Worm (Caenorhabditis elegans) whole organism, L2 larva: ENCODE measurements around the gene C08E8.4.
A peak's percentile ranks its signal among the peaks of the same experiment; 100 is the strongest.

Source experiments
- C34F6.9 ChIP-seq: fragments of 150-350 bp; optimal IDR thresholded peaks from 2 replicates; lab custom pipeline; 2014; ENCODE audit warnings: missing biosample characterization, missing genetic modification characterization
- F13H6.1 ChIP-seq: sonication (generic microtip); optimal IDR thresholded peaks from 2 replicates; lab custom pipeline; 2016; ENCODE audit warnings: missing genetic modification characterization, missing compliant biosample characterization
- R02D3.7 ChIP-seq: fragments of 150-350 bp; optimal IDR thresholded peaks from 2 replicates; lab custom pipeline; 2014; ENCODE audit warnings: missing biosample characterization, missing genetic modification characterization
- Y55F3AM.14 ChIP-seq: fragments of 200-800 bp; sonication (Bioruptor generic); optimal IDR thresholded peaks from 2 replicates; lab custom pipeline; 2018; ENCODE audit warnings: mild to moderate bottlenecking, missing genetic modification characterization, missing compliant biosample characterization
- ZK546.5 ChIP-seq: sonication (generic microtip); optimal IDR thresholded peaks from 2 replicates; lab custom pipeline; 2017; ENCODE audit warnings: missing biosample characterization, missing genetic modification characterization
- alr-1 ChIP-seq: fragments of 150-350 bp; optimal IDR thresholded peaks from 2 replicates; lab custom pipeline; 2014; ENCODE audit warnings: missing biosample characterization, missing genetic modification characterization
- aly-2 ChIP-seq: fragments of 150-350 bp; optimal IDR thresholded peaks from 2 replicates; lab custom pipeline; 2014; ENCODE audit warnings: missing biosample characterization, missing genetic modification characterization
- ama-1 ChIP-seq: fragments of 150-350 bp; optimal IDR thresholded peaks from 2 replicates; lab custom pipeline; 2018; ENCODE audit warnings: inconsistent platforms
- ceh-82 ChIP-seq: fragments of 150-350 bp; optimal IDR thresholded peaks from 2 replicates; lab custom pipeline; 2014; ENCODE audit warnings: missing biosample characterization, missing genetic modification characterization
- crh-2 ChIP-seq: sonication (generic microtip); optimal IDR thresholded peaks from 2 replicates; lab custom pipeline; 2017; ENCODE audit warnings: missing biosample characterization, missing genetic modification characterization
- dmd-4 ChIP-seq: sonication (generic microtip); optimal IDR thresholded peaks from 2 replicates; lab custom pipeline; 2017; ENCODE audit warnings: missing biosample characterization, missing genetic modification characterization
- egl-27 ChIP-seq: sonication (generic microtip); optimal IDR thresholded peaks from 3 replicates; lab custom pipeline; 2017; ENCODE audit warnings: missing biosample characterization, missing genetic modification reagents, missing genetic modification characterization
- elt-1 ChIP-seq: fragments of 150-350 bp; optimal IDR thresholded peaks from 2 replicates; lab custom pipeline; 2014; ENCODE audit warnings: missing biosample characterization, missing genetic modification characterization
- elt-3 ChIP-seq: sonication (generic microtip); optimal IDR thresholded peaks from 2 replicates; lab custom pipeline; 2017; ENCODE audit warnings: missing biosample characterization, missing genetic modification characterization
- fos-1 ChIP-seq: fragments of 150-350 bp; optimal IDR thresholded peaks from 2 replicates; lab custom pipeline; 2014; ENCODE audit warnings: missing biosample characterization, missing genetic modification characterization
- gmeb-1 ChIP-seq: fragments of 150-350 bp; optimal IDR thresholded peaks from 2 replicates; lab custom pipeline; 2014; ENCODE audit warnings: missing biosample characterization, missing genetic modification characterization
- lin-11 ChIP-seq: fragments of 150-350 bp; sonication (generic microtip); optimal IDR thresholded peaks from 2 replicates; lab custom pipeline; 2014; ENCODE audit warnings: missing biosample characterization, missing genetic modification characterization, inconsistent platforms, mixed read lengths
- lin-13 ChIP-seq: fragments of 150-350 bp; optimal IDR thresholded peaks from 2 replicates; lab custom pipeline; 2014; ENCODE audit warnings: missing biosample characterization, missing genetic modification reagents, missing genetic modification characterization
- lin-39 ChIP-seq: fragments of 150-350 bp; optimal IDR thresholded peaks from 2 replicates; lab custom pipeline; 2014; ENCODE audit warnings: missing biosample characterization, missing genetic modification reagents, missing genetic modification characterization
- mab-5 ChIP-seq: fragments of 150-350 bp; optimal IDR thresholded peaks from 2 replicates; lab custom pipeline; 2014; ENCODE audit warnings: missing biosample characterization, missing genetic modification characterization
- mbf-1 ChIP-seq: sonication (generic microtip); optimal IDR thresholded peaks from 2 replicates; lab custom pipeline; 2017; ENCODE audit warnings: missing biosample characterization, missing genetic modification characterization
- mdl-1 ChIP-seq, 2 experiments: fragments of 150-350 bp in 1 of 2; sonication (generic microtip) in 1 of 2; optimal IDR thresholded peaks; 2 replicates each; lab custom pipeline; 2017; ENCODE audit warnings: missing biosample characterization in 2 of 2, missing genetic modification characterization in 2 of 2
- nhr-11 ChIP-seq: fragments of 150-350 bp; optimal IDR thresholded peaks from 2 replicates; lab custom pipeline; 2014; ENCODE audit warnings: missing biosample characterization, missing genetic modification characterization
- nhr-12 ChIP-seq: fragments of 150-350 bp; optimal IDR thresholded peaks from 2 replicates; lab custom pipeline; 2014; ENCODE audit warnings: missing biosample characterization, missing genetic modification characterization
- nhr-129 ChIP-seq: fragments of 150-350 bp; optimal IDR thresholded peaks from 2 replicates; lab custom pipeline; 2014; ENCODE audit warnings: missing biosample characterization, missing genetic modification characterization
- nhr-21 ChIP-seq: fragments of 150-350 bp; optimal IDR thresholded peaks from 2 replicates; lab custom pipeline; 2014; ENCODE audit warnings: missing biosample characterization, missing genetic modification characterization
- nhr-23 ChIP-seq: fragments of 150-350 bp; optimal IDR thresholded peaks from 2 replicates; lab custom pipeline; 2014; ENCODE audit warnings: missing biosample characterization, missing genetic modification reagents, missing genetic modification characterization
- nhr-237 ChIP-seq: fragments of 150-350 bp; optimal IDR thresholded peaks from 2 replicates; lab custom pipeline; 2014; ENCODE audit warnings: missing biosample characterization, missing genetic modification characterization
- nhr-25 ChIP-seq: fragments of 150-350 bp; sonication (generic microtip); optimal IDR thresholded peaks from 3 replicates; lab custom pipeline; 2014; ENCODE audit warnings: missing biosample characterization, missing genetic modification characterization
- nhr-6 ChIP-seq: fragments of 150-350 bp; optimal IDR thresholded peaks from 2 replicates; lab custom pipeline; 2014; ENCODE audit warnings: missing biosample characterization, missing genetic modification characterization
- nhr-77 ChIP-seq: fragments of 150-350 bp; optimal IDR thresholded peaks from 2 replicates; lab custom pipeline; 2014; ENCODE audit warnings: missing biosample characterization, missing genetic modification characterization
- peb-1 ChIP-seq: fragments of 150-350 bp; optimal IDR thresholded peaks from 2 replicates; lab custom pipeline; 2014; ENCODE audit warnings: missing biosample characterization, missing genetic modification characterization
- sem-4 ChIP-seq: fragments of 150-350 bp; optimal IDR thresholded peaks from 2 replicates; lab custom pipeline; 2014; ENCODE audit warnings: missing biosample characterization, missing genetic modification reagents, missing genetic modification characterization
- skn-1 ChIP-seq: sonication (generic microtip); optimal IDR thresholded peaks from 2 replicates; lab custom pipeline; 2017; ENCODE audit warnings: missing biosample characterization, missing genetic modification characterization
- sma-3 ChIP-seq: sonication (generic microtip); optimal IDR thresholded peaks from 2 replicates; lab custom pipeline; 2016; ENCODE audit warnings: missing genetic modification reagents, missing genetic modification characterization, missing compliant biosample characterization
- sma-9 ChIP-seq, 2 experiments: fragments of 150-350 bp in 1 of 2; sonication (generic microtip) in 1 of 2; optimal IDR thresholded peaks; 2 replicates each; lab custom pipeline; 2014 to 2016; ENCODE audit warnings: missing genetic modification characterization in 2 of 2, mild to moderate bottlenecking in 1 of 2, missing biosample characterization in 1 of 2, missing compliant biosample characterization in 1 of 2, missing genetic modification reagents in 1 of 2, moderate library complexity in 1 of 2
- snpc-4 ChIP-seq: fragments of 150-350 bp; optimal IDR thresholded peaks from 2 replicates; lab custom pipeline; 2014; ENCODE audit warnings: missing biosample characterization, missing genetic modification characterization
- unc-39 ChIP-seq: fragments of 150-350 bp; optimal IDR thresholded peaks from 2 replicates; lab custom pipeline; 2014; ENCODE audit warnings: missing biosample characterization, missing genetic modification characterization
- unc-55 ChIP-seq: fragments of 150-350 bp; sonication (generic microtip); optimal IDR thresholded peaks from 3 replicates; lab custom pipeline; 2014; ENCODE audit warnings: missing biosample characterization, missing genetic modification reagents, missing genetic modification characterization
- unc-62 ChIP-seq: fragments of 150-350 bp; optimal IDR thresholded peaks from 2 replicates; lab custom pipeline; 2014; ENCODE audit warnings: missing biosample characterization, missing genetic modification reagents, missing genetic modification characterization
- zag-1 ChIP-seq: fragments of 150-350 bp; optimal IDR thresholded peaks from 2 replicates; lab custom pipeline; 2014; ENCODE audit warnings: missing biosample characterization, missing genetic modification characterization
- ztf-1 ChIP-seq: fragments of 200-800 bp; sonication (Bioruptor generic); conservative IDR thresholded peaks from 2 replicates; pipeline ENCODE4 v1.3.6; 2022; ENCODE audit warnings: missing genetic modification characterization, missing compliant biosample characterization
- ztf-11 ChIP-seq: sonication (generic microtip); optimal IDR thresholded peaks from 2 replicates; lab custom pipeline; 2017; ENCODE audit warnings: missing biosample characterization, missing genetic modification characterization
- ztf-4 ChIP-seq: fragments of 150-350 bp; optimal IDR thresholded peaks from 2 replicates; lab custom pipeline; 2014; ENCODE audit warnings: missing biosample characterization, missing genetic modification characterization

Gene C08E8.4

ce11 chrV:18344194-18344593 lies 27.5 kb upstream of the C08E8.4 start:
- TF ChIP-seq Y55F3AM.14 (GFP tag; lab: Kevin White, UChicago) (no peak), R02D3.7 (tag; lab: Kevin White, UChicago) (no peak), nhr-11 (tag; lab: Kevin White, UChicago) (no peak), nhr-12 (tag; lab: Kevin White, UChicago) (no peak), crh-2 (tag; lab: Kevin White, UChicago) (no peak), sma-3 (GFP tag; lab: Kevin White, UChicago) (no peak), skn-1 (tag; lab: Kevin White, UChicago) (no peak), dmd-4 (tag; lab: Kevin White, UChicago) (no peak)

ce11 chrV:18346080-18346479 lies 25.6 kb upstream of the C08E8.4 start:
- TF ChIP-seq ztf-1 (GFP tag; lab: Robert Waterston, UW) (no peak), lin-13 (GFP tag; lab: Kevin White, UChicago) (no peak), skn-1 (tag; lab: Kevin White, UChicago) (peak; percentile 96), lin-39 (tag; lab: Kevin White, UChicago) (no peak), ama-1 (lab: Kevin White, UChicago) (no peak), R02D3.7 (tag; lab: Kevin White, UChicago) (no peak), nhr-21 (tag; lab: Kevin White, UChicago) (peak; percentile 74), nhr-237 (tag; lab: Kevin White, UChicago) (no peak), dmd-4 (tag; lab: Kevin White, UChicago) (no peak), sma-3 (GFP tag; lab: Kevin White, UChicago) (peak; percentile 81), crh-2 (tag; lab: Kevin White, UChicago) (peak; percentile 72), unc-39 (no peak), ZK546.5 (no peak), ceh-82 (no peak), alr-1 (tag; lab: Kevin White, UChicago) (no peak), mdl-1 (tag; optimal IDR thresholded peaks at IDR 0.05; lab: Kevin White, UChicago) (no peak), mab-5 (tag; lab: Kevin White, UChicago) (no peak), aly-2 (tag; lab: Kevin White, UChicago) (no peak), nhr-6 (tag; lab: Kevin White, UChicago) (no peak), elt-3 (tag; lab: Kevin White, UChicago) (no peak), zag-1 (tag; lab: Kevin White, UChicago) (no peak), gmeb-1 (peak; percentile 76), nhr-11 (tag; lab: Kevin White, UChicago) (no peak), fos-1 (peak; percentile 100), C34F6.9 (no peak), nhr-77 (tag; lab: Kevin White, UChicago) (no peak), nhr-25 (tag; lab: Kevin White, UChicago) (no peak), nhr-23 (no peak), sem-4 (tag; lab: Kevin White, UChicago) (no peak), F13H6.1 (tag; lab: Kevin White, UChicago) (peak; percentile 38), ztf-4 (tag; lab: Kevin White, UChicago) (no peak), ztf-11 (tag; lab: Kevin White, UChicago) (no peak), nhr-129 (tag; lab: Kevin White, UChicago) (peak; percentile 30), sma-9 (GFP tag; optimal IDR thresholded peaks at IDR 0.05; lab: Kevin White, UChicago) (peak; percentile 88), sma-9 (tag; optimal IDR thresholded peaks at IDR 0.05; lab: Kevin White, UChicago) (no peak), lin-11 (no peak), nhr-12 (tag; lab: Kevin White, UChicago) (no peak), unc-62 (no peak), elt-1 (tag; lab: Kevin White, UChicago) (no peak), unc-55 (no peak), snpc-4 (tag; lab: Kevin White, UChicago) (no peak), egl-27 (tag; lab: Kevin White, UChicago) (peak; percentile 85), Y55F3AM.14 (GFP tag; lab: Kevin White, UChicago) (no peak)

- TF ChIP-seq egl-27 (tag; lab: Kevin White, UChicago) (no peak), unc-55 (no peak), nhr-21 (tag; lab: Kevin White, UChicago) (no peak), Y55F3AM.14 (GFP tag; lab: Kevin White, UChicago) (no peak), zag-1 (tag; lab: Kevin White, UChicago) (no peak), nhr-12 (tag; lab: Kevin White, UChicago) (no peak), mbf-1 (tag; lab: Kevin White, UChicago) (no peak), unc-62 (no peak), unc-39 (no peak), nhr-129 (tag; lab: Kevin White, UChicago) (no peak), aly-2 (tag; lab: Kevin White, UChicago) (no peak), nhr-237 (tag; lab: Kevin White, UChicago) (no peak), nhr-25 (tag; lab: Kevin White, UChicago) (no peak), peb-1 (tag; lab: Kevin White, UChicago) (no peak), snpc-4 (tag; lab: Kevin White, UChicago) (no peak), ztf-1 (GFP tag; lab: Robert Waterston, UW) (no peak), lin-13 (GFP tag; lab: Kevin White, UChicago) (no peak), R02D3.7 (tag; lab: Kevin White, UChicago) (no peak)
These were observed 21.6 kb upstream of the C08E8.4 start, which contains the start of gene C08E8.3 for ce11 chrV:18350046-18350445. Gene C08E8.3, plus strand, starts transcription at chrV:18350129.
